Fruit fly (Drosophila melanogaster) whole organism, adult: ENCODE measurements around the gene roq.
A peak's percentile ranks its signal among the peaks of the same experiment; 100 is the strongest.

ENCODE experiments used
- CG11617 ChIP-seq: fragments of 200-800 bp; sonication (Bioruptor generic); optimal IDR thresholded peaks from 2 replicates; lab custom pipeline; 2017; ENCODE audit warnings: mild to moderate bottlenecking, missing biosample characterization, missing genetic modification reagents, missing genetic modification characterization
- CG1620 ChIP-seq: fragments of 200-800 bp; sonication (Bioruptor generic); optimal IDR thresholded peaks from 2 replicates; lab custom pipeline; 2016; ENCODE audit warnings: missing biosample characterization, missing genetic modification characterization
- CG33017 ChIP-seq: fragments of 200-800 bp; sonication (Bioruptor generic); optimal IDR thresholded peaks from 2 replicates; lab custom pipeline; 2018; ENCODE audit warnings: missing biosample characterization, mild to moderate bottlenecking, missing genetic modification characterization, moderate library complexity
- Clk ChIP-seq: fragments of 200-800 bp; sonication (Bioruptor generic); optimal IDR thresholded peaks from 2 replicates; lab custom pipeline; 2017; ENCODE audit warnings: missing biosample characterization, missing genetic modification characterization
- Crg-1 ChIP-seq: fragments of 200-800 bp; sonication (Bioruptor generic); optimal IDR thresholded peaks from 2 replicates; lab custom pipeline; 2016; ENCODE audit warnings: missing biosample characterization, missing genetic modification characterization
- cnc ChIP-seq, 2 experiments: fragments of >200 bp; optimal IDR thresholded peaks; 2 replicates each; lab custom pipeline; 2017
- kay ChIP-seq: fragments of 200-800 bp; sonication (Bioruptor generic); peaks from one replicate; lab custom pipeline; 2016; ENCODE audit warnings: missing biosample characterization, missing genetic modification characterization, borderline replicate concordance
- ovo ChIP-seq: fragments of 200-800 bp; sonication (Bioruptor generic); optimal IDR thresholded peaks from 2 replicates; lab custom pipeline; 2016; ENCODE audit warnings: missing biosample characterization, missing genetic modification characterization
- toe ChIP-seq: fragments of 200-800 bp; sonication (Bioruptor generic); optimal IDR thresholded peaks from 2 replicates; lab custom pipeline; 2016; ENCODE audit warnings: missing biosample characterization, missing genetic modification characterization

dm6 chr3L:16380770-16381169, 2.4 kb upstream of the roq start:
- TF ChIP-seq Crg-1 (GFP tag; lab: Kevin White, UChicago): peak; percentile 60
- TF ChIP-seq kay (GFP tag; lab: Kevin White, UChicago): peak; percentile 62
- TF ChIP-seq toe (GFP tag; lab: Kevin White, UChicago): peak; percentile 73
- TF ChIP-seq Clk (GFP tag; lab: Kevin White, UChicago): no peak
- TF ChIP-seq CG1620 (GFP tag; lab: Kevin White, UChicago): peak; percentile 26
- TF ChIP-seq CG11617 (GFP tag; lab: Kevin White, UChicago): peak; percentile 58
- TF ChIP-seq cnc (optimal IDR thresholded peaks at IDR 0.05; lab: Kevin White, UChicago): no peak
- no peak for TF ChIP-seq ovo (GFP tag; lab: Kevin White, UChicago)
- TF ChIP-seq CG33017 (tag; lab: Kevin White, UChicago): peak; percentile 78
